Worm (Caenorhabditis elegans) whole organism, mixed stage, embryonic: Measurements from ENCODE around the gene del-7.

Experiments
- blmp-1 ChIP-seq: fragments of 150-350 bp; optimal IDR thresholded peaks from 2 replicates; lab custom pipeline; 2014; ENCODE audit warnings: missing biosample characterization, missing genetic modification characterization
- elt-1 ChIP-seq: sonication (generic microtip); optimal IDR thresholded peaks from 2 replicates; lab custom pipeline; 2017; ENCODE audit warnings: missing genetic modification characterization, mild to moderate bottlenecking, missing compliant biosample characterization, antibody characterized with exemption, moderate library complexity, borderline replicate concordance; ENCODE audit not compliant: insufficient read depth
- flh-1 ChIP-seq: fragments of 200-800 bp; sonication (Bioruptor generic); optimal IDR thresholded peaks from 2 replicates; lab custom pipeline; 2018; ENCODE audit warnings: mild to moderate bottlenecking, missing genetic modification characterization, moderate library complexity, missing compliant biosample characterization
- lin-13 ChIP-seq: fragments of 150-350 bp; optimal IDR thresholded peaks from 2 replicates; lab custom pipeline; 2014; ENCODE audit warnings: missing biosample characterization, missing genetic modification characterization
- lsy-2 ChIP-seq: fragments of 150-350 bp; optimal IDR thresholded peaks from 2 replicates; lab custom pipeline; 2014; ENCODE audit warnings: missing biosample characterization, missing genetic modification characterization
- mep-1 ChIP-seq: fragments of 150-350 bp; optimal IDR thresholded peaks from 2 replicates; lab custom pipeline; 2017; ENCODE audit warnings: missing biosample characterization, missing genetic modification reagents, missing genetic modification characterization, inconsistent platforms
- nhr-12 ChIP-seq: fragments of 150-350 bp; optimal IDR thresholded peaks from 2 replicates; lab custom pipeline; 2014; ENCODE audit warnings: missing biosample characterization, missing genetic modification characterization
- nhr-28 ChIP-seq: fragments of 150-350 bp; optimal IDR thresholded peaks from 2 replicates; lab custom pipeline; 2014; ENCODE audit warnings: missing biosample characterization, missing genetic modification characterization
- pha-4 ChIP-seq: fragments of 150-350 bp; optimal IDR thresholded peaks from 2 replicates; lab custom pipeline; 2018; ENCODE audit warnings: missing biosample characterization, missing genetic modification reagents, missing genetic modification characterization
- snpc-4 ChIP-seq: fragments of 150-350 bp; optimal IDR thresholded peaks from 2 replicates; lab custom pipeline; 2014; ENCODE audit warnings: missing biosample characterization, missing genetic modification characterization
- tbx-8 ChIP-seq: fragments of 200-800 bp; sonication (Bioruptor generic); optimal IDR thresholded peaks from 2 replicates; lab custom pipeline; 2018; ENCODE audit warnings: mild to moderate bottlenecking, missing genetic modification characterization, moderate library complexity, missing compliant biosample characterization
- unc-39 ChIP-seq: fragments of 150-350 bp; optimal IDR thresholded peaks from 2 replicates; lab custom pipeline; 2014; ENCODE audit warnings: missing biosample characterization, missing genetic modification characterization

ce11 chrIV:7736616-7737015 is 23.6 kb upstream of the del-7 start:
- TF ChIP-seq unc-39 (tag; lab: Kevin White, UChicago) (no peak), blmp-1 (tag; lab: Kevin White, UChicago) (no peak), nhr-12 (tag; lab: Kevin White, UChicago) (no peak), snpc-4 (tag; lab: Kevin White, UChicago) (no peak), tbx-8 (no peak), nhr-28 (no peak), lsy-2 (tag; lab: Kevin White, UChicago) (no peak), mep-1 (tag; lab: Kevin White, UChicago) (no peak), lin-13 (tag; lab: Kevin White, UChicago) (no peak), elt-1 (tag; lab: Kevin White, UChicago) (no peak), pha-4 (tag; lab: Kevin White, UChicago) (no peak), flh-1 (GFP tag; lab: Kevin White, UChicago) (no peak)
